2 fruit fly cellular contexts compared by ENCODE assay signal in the genomic region with DNA sequence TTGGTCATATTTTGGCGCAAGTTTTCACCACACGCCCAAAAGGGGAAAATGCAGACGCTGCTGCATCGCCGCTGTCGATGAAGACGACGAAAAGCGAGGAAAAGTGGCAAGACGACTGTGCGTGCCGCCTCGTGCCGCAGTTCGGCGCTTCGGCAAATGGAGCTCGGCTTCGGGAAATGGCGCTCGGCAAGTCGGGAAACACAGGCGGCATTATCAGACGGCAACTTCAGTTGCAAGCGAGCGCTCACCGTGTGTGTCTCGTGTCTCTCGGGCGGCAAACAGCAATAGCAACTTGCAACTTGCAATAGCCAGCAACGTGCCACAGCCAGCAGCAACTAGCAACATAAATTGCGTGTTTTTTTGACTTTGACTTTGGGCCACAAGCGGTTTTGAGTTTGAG.
TF ChIP-seq lines count a peak whose summit lies in the region.

Gene CG14431, plus strand, starts transcription at position 200 of the 400 bp plus-strand sequence.

TF ChIP-seq in whole organism, embryonic, 481 proteins besides CTCF, POLR2A, EP300 and RAD21 (continued from another document):
- TF ChIP-seq ci (GFP tag; IDR thresholded peaks at IDR 0.05; lab: Robert Waterston, UW) (0 out of 3 replicates have a peak, but pooled peaks have one; percentile 12), CG33213 (GFP tag; optimal IDR thresholded peaks at IDR 0.05; lab: Kevin White, UChicago) (no peak), psq (GFP tag; optimal IDR thresholded peaks at IDR 0.05; lab: Kevin White, UChicago) (no peak), CG4282 (GFP tag; optimal IDR thresholded peaks at IDR 0.05; lab: Kevin White, UChicago) (no peak), Drgx (GFP tag; IDR thresholded peaks at IDR 0.05; lab: Robert Waterston, UW) (peak; percentile 27; the same call in 1 of the 2 replicates), CG34224 (GFP tag; IDR thresholded peaks at IDR 0.05; lab: Robert Waterston, UW; ENCODE audit: partially characterized antibody) (no peak), seq (GFP tag; IDR thresholded peaks at IDR 0.05; lab: Robert Waterston, UW) (no peak), CG1792 (GFP tag; optimal IDR thresholded peaks at IDR 0.05; lab: Kevin White, UChicago) (no peak), CG12219 (GFP tag; optimal IDR thresholded peaks at IDR 0.05; lab: Kevin White, UChicago) (no peak), schlank (tag; optimal IDR thresholded peaks at IDR 0.05; lab: Kevin White, UChicago) (no peak), Sry-β (GFP tag; optimal IDR thresholded peaks at IDR 0.05; lab: Kevin White, UChicago) (no peak), CG2129 (GFP tag; IDR thresholded peaks at IDR 0.05; lab: Robert Waterston, UW; ENCODE audit: partially characterized antibody) (no peak), CG11504 (tag; optimal IDR thresholded peaks at IDR 0.05; lab: Kevin White, UChicago) (peak; percentile 26), pan (optimal IDR thresholded peaks at IDR 0.05; lab: Kevin White, UChicago) (no peak), pan (GFP tag; optimal IDR thresholded peaks at IDR 0.05 in 1 of 2, IDR thresholded peaks at IDR 0.05 in 1 of 2) (no peak), Atf-2 (GFP tag; optimal IDR thresholded peaks at IDR 0.05; lab: Kevin White, UChicago) (no peak), kah (GFP tag; optimal IDR thresholded peaks at IDR 0.05; lab: Kevin White, UChicago) (no peak), scrt (GFP tag; optimal IDR thresholded peaks at IDR 0.05; lab: Kevin White, UChicago) (no peak), dati (GFP tag; IDR thresholded peaks at IDR 0.05; lab: Robert Waterston, UW) (no peak), sens (GFP tag; lab: Kevin White, UChicago) (peak; percentile 27), mam (GFP tag; optimal IDR thresholded peaks at IDR 0.05; lab: Kevin White, UChicago) (no peak), CG9609 (GFP tag; optimal IDR thresholded peaks at IDR 0.05; lab: Kevin White, UChicago) (no peak), Jarid2 (GFP tag; optimal IDR thresholded peaks at IDR 0.05; lab: Kevin White, UChicago) (peak; percentile 64), CG3838 (GFP tag; optimal IDR thresholded peaks at IDR 0.05; lab: Kevin White, UChicago) (no peak), CG10543 (GFP tag; optimal IDR thresholded peaks at IDR 0.05; lab: Kevin White, UChicago) (no peak), Ptx1 (GFP tag; IDR thresholded peaks at IDR 0.05; lab: Robert Waterston, UW) (no peak), CG11723 (GFP tag; optimal IDR thresholded peaks at IDR 0.05; lab: Kevin White, UChicago) (no peak), fu2 (GFP tag; optimal IDR thresholded peaks at IDR 0.05; lab: Kevin White, UChicago) (no peak), amos (GFP tag; IDR thresholded peaks at IDR 0.05; lab: Robert Waterston, UW; ENCODE audit: partially characterized antibody) (no peak), E2f1 (GFP tag; IDR thresholded peaks at IDR 0.05; lab: Robert Waterston, UW) (no peak), hth (optimal IDR thresholded peaks at IDR 0.05; lab: Kevin White, UChicago) (no peak), CG10654 (GFP tag; optimal IDR thresholded peaks at IDR 0.05; lab: Kevin White, UChicago) (no peak), CG8944 (GFP tag; optimal IDR thresholded peaks at IDR 0.05; lab: Kevin White, UChicago) (no peak), CG10462 (GFP tag; optimal IDR thresholded peaks at IDR 0.05; lab: Kevin White, UChicago) (no peak), stc (GFP tag; IDR thresholded peaks at IDR 0.05; lab: Robert Waterston, UW) (no peak)

TF ChIP-seq in whole organism, prepupa, 60 proteins besides CTCF, POLR2A, EP300 and RAD21 (continued from another document):
- TF ChIP-seq eg (GFP tag; IDR thresholded peaks at IDR 0.05; lab: Robert Waterston, UW) = peak; percentile 59; the same call in 1 of the 3 replicates
- TF ChIP-seq achi (GFP tag; optimal IDR thresholded peaks at IDR 0.05; lab: Kevin White, UChicago) = no peak
- TF ChIP-seq CG3919 (GFP tag; optimal IDR thresholded peaks at IDR 0.05; lab: Kevin White, UChicago) = peak; percentile 33
- TF ChIP-seq fkh (GFP tag; optimal IDR thresholded peaks at IDR 0.05; lab: Kevin White, UChicago) = no peak
- no peak for TF ChIP-seq CG8319 (GFP tag; optimal IDR thresholded peaks at IDR 0.05; lab: Kevin White, UChicago)
- no peak for TF ChIP-seq CG11902 (GFP tag; optimal IDR thresholded peaks at IDR 0.05; lab: Kevin White, UChicago)
- peak; percentile 6 for TF ChIP-seq net (GFP tag; optimal IDR thresholded peaks at IDR 0.05; lab: Kevin White, UChicago)
- no peak for TF ChIP-seq salr (GFP tag; optimal IDR thresholded peaks at IDR 0.05; lab: Kevin White, UChicago)
- TF ChIP-seq Eip78C (GFP tag; lab: Kevin White, UChicago) = no peak
- no peak for TF ChIP-seq Hr39 (GFP tag; optimal IDR thresholded peaks at IDR 0.05; lab: Kevin White, UChicago)
- TF ChIP-seq dac (GFP tag; optimal IDR thresholded peaks at IDR 0.05; lab: Kevin White, UChicago) = peak; percentile 22
- TF ChIP-seq fd85E (GFP tag; optimal IDR thresholded peaks at IDR 0.05; lab: Kevin White, UChicago) = no peak
- no peak for TF ChIP-seq Gug (GFP tag; IDR thresholded peaks at IDR 0.05; lab: Robert Waterston, UW)
- no peak for TF ChIP-seq CG34406 (GFP tag; optimal IDR thresholded peaks at IDR 0.05; lab: Kevin White, UChicago)
TF ChIP-seq in whole organism, prepupa: peak in this region for 9.
